Worm (Caenorhabditis elegans): ENCODE results near the gene Y17G7B.22.

ce11 chrII:12036075-12036474 lies 31.8 kb upstream of the Y17G7B.22 start:
- TF ChIP-seq ztf-23 (GFP tag; IDR thresholded peaks at IDR 0.05) (no peak), cog-1 (tag; optimal IDR thresholded peaks at IDR 0.05) (no peak), T22C8.4 (GFP tag; IDR thresholded peaks at IDR 0.05) (no peak)
